Fruit fly (Drosophila melanogaster): ENCODE data around the gene Cnep1r2.

Cnep1r2 gene

DNA sequence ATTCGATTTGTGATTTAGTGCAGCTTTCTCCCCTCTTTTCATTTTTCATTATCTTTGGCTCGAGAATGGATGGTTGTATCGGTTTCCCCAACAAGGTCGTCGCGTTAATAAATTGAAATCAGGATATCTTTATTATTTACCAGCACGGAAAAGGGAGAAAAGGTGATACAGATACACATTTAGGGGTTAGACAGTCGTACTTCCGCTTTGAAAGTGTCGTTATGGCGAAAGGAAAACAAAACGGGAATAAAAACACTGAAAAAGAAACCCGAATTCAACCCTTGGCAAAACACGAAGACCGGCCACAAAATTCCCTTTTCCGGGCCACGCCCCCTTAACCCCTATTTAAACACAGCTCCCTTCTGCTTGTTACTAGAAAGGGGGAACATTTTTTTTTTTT is 46.5 kb downstream of the Cnep1r2 start:
- TF ChIP-seq fd96Ca (GFP tag; IDR thresholded peaks at IDR 0.05) (no peak), rn (GFP tag; IDR thresholded peaks at IDR 0.05) (no peak), Pif1A (GFP tag; optimal IDR thresholded peaks at IDR 0.05) (no peak), CG12605 (GFP tag; IDR thresholded peaks at IDR 0.05) (no peak)

- TF ChIP-seq CG8301 (tag; optimal IDR thresholded peaks at IDR 0.05) (no peak), Pif1B (GFP tag; optimal IDR thresholded peaks at IDR 0.05) (no peak), gl (tag; optimal IDR thresholded peaks at IDR 0.05) (no peak), D1 (tag; optimal IDR thresholded peaks at IDR 0.05) (no peak), CG17806 (tag; optimal IDR thresholded peaks at IDR 0.05) (no peak), CG14655 (GFP tag; optimal IDR thresholded peaks at IDR 0.05) (no peak), fd96Ca (GFP tag; IDR thresholded peaks at IDR 0.05) (no peak), Snoo (tag; optimal IDR thresholded peaks at IDR 0.05) (no peak), CG4496 (GFP tag; IDR thresholded peaks at IDR 0.05) (no peak), Pif1A (GFP tag; optimal IDR thresholded peaks at IDR 0.05) (no peak), rn (GFP tag; IDR thresholded peaks at IDR 0.05) (no peak), CG10348 (GFP tag; IDR thresholded peaks at IDR 0.05) (no peak), EcR (GFP tag; optimal IDR thresholded peaks at IDR 0.05) (no peak), CG32121 (GFP tag; IDR thresholded peaks at IDR 0.05) (no peak), CG15710 (tag; optimal IDR thresholded peaks at IDR 0.05) (no peak), CG13204 (GFP tag; optimal IDR thresholded peaks at IDR 0.05) (no peak)
Observed at dm6 chr3L:10686625-10687024, 48.7 kb downstream of the Cnep1r2 start.

Measured in whole organism, pupa.